Worm (Caenorhabditis elegans) whole organism, L1 larva: Measurements from ENCODE around the gene irld-49.

Experiments
- C34B4.2 ChIP-seq: sonication (generic microtip); optimal IDR thresholded peaks from 2 replicates; lab custom pipeline; 2017; ENCODE audit warnings: mild to moderate bottlenecking, missing genetic modification characterization, missing compliant biosample characterization
- ama-1 ChIP-seq: fragments of 150-350 bp; optimal IDR thresholded peaks from 2 replicates; lab custom pipeline; 2014
- ceh-63 ChIP-seq: fragments of 200-800 bp; sonication (Bioruptor generic); optimal IDR thresholded peaks from 2 replicates; lab custom pipeline; 2018; ENCODE audit warnings: mild to moderate bottlenecking, missing genetic modification characterization, missing compliant biosample characterization
- ceh-88 ChIP-seq: fragments of 200-800 bp; sonication (Bioruptor generic); IDR thresholded peaks from 2 replicates; pipeline ENCODE4 v1.3.6; 2022; ENCODE audit warnings: missing genetic modification characterization, missing compliant biosample characterization
- ces-1 ChIP-seq: fragments of 150-350 bp; optimal IDR thresholded peaks from 2 replicates; lab custom pipeline; 2014; ENCODE audit warnings: missing biosample characterization, missing genetic modification reagents, missing genetic modification characterization
- efl-1 ChIP-seq, 4 experiments: fragments of 150-350 bp; optimal IDR thresholded peaks in 3 of 4; peaks in 1 of 4; 1 replicate in 1 of 4; 2 replicates in 3 of 4; lab custom pipeline; 2014; ENCODE audit warnings: missing biosample characterization in 2 of 4, missing genetic modification characterization in 2 of 4, missing genetic modification reagents in 2 of 4
- efl-3 ChIP-seq: fragments of 200-800 bp; sonication (Bioruptor generic); optimal IDR thresholded peaks from 2 replicates; lab custom pipeline; 2018; ENCODE audit warnings: mild to moderate bottlenecking, missing genetic modification characterization, missing compliant biosample characterization
- egl-13 ChIP-seq: sonication (generic microtip); optimal IDR thresholded peaks from 2 replicates; lab custom pipeline; 2016; ENCODE audit warnings: missing genotype, missing genetic modification reagents, missing genetic modification characterization, missing compliant biosample characterization
- elt-3 ChIP-seq, 6 experiments: fragments of 150-350 bp in 1 of 6; sonication (generic microtip); optimal IDR thresholded peaks; 2 replicates each; lab custom pipeline; 2017 to 2018; ENCODE audit warnings: missing biosample characterization in 6 of 6, missing genetic modification characterization in 6 of 6, inconsistent platforms in 1 of 6
- fkh-4 ChIP-seq: sonication (generic microtip); optimal IDR thresholded peaks from 2 replicates; lab custom pipeline; 2016; ENCODE audit warnings: missing compliant biosample characterization, missing genetic modification characterization, borderline replicate concordance
- fkh-8 ChIP-seq: sonication (generic microtip); optimal IDR thresholded peaks from 2 replicates; lab custom pipeline; 2016; ENCODE audit warnings: mild to moderate bottlenecking, missing genetic modification characterization, missing compliant biosample characterization
- fos-1 ChIP-seq: fragments of 150-350 bp; optimal IDR thresholded peaks from 2 replicates; lab custom pipeline; 2014; ENCODE audit warnings: missing biosample characterization, missing genetic modification characterization
- hlh-17 ChIP-seq: fragments of 200-800 bp; sonication (Bioruptor generic); optimal IDR thresholded peaks from 2 replicates; lab custom pipeline; 2018; ENCODE audit warnings: missing genetic modification characterization, mild to moderate bottlenecking, missing compliant biosample characterization, moderate library complexity, borderline replicate concordance
- isw-1 ChIP-seq: fragments of 200-800 bp; sonication (Bioruptor generic); IDR thresholded peaks from 2 replicates; pipeline ENCODE4 v1.3.6; 2022; ENCODE audit warnings: missing genetic modification characterization, missing compliant biosample characterization
- lin-13 ChIP-seq: fragments of 150-350 bp; optimal IDR thresholded peaks from 2 replicates; lab custom pipeline; 2014; ENCODE audit warnings: missing biosample characterization, missing genetic modification reagents, missing genetic modification characterization
- lin-39 ChIP-seq: fragments of 150-350 bp; optimal IDR thresholded peaks from 2 replicates; lab custom pipeline; 2014; ENCODE audit warnings: missing biosample characterization, missing genetic modification reagents, missing genetic modification characterization
- lir-3 ChIP-seq: sonication (generic microtip); optimal IDR thresholded peaks from 2 replicates; lab custom pipeline; 2016; ENCODE audit warnings: mild to moderate bottlenecking, missing genetic modification characterization, moderate library complexity, missing compliant biosample characterization; ENCODE audit not compliant: poor library complexity
- lsy-2 ChIP-seq, 2 experiments: fragments of 150-350 bp; optimal IDR thresholded peaks; 2 replicates each; lab custom pipeline; 2014; ENCODE audit warnings: missing biosample characterization in 2 of 2, missing genetic modification characterization in 2 of 2
- nhr-11 ChIP-seq: fragments of 150-350 bp; optimal IDR thresholded peaks from 2 replicates; lab custom pipeline; 2014; ENCODE audit warnings: missing biosample characterization, missing genetic modification characterization
- nhr-19 ChIP-seq: fragments of 200-800 bp; sonication (Bioruptor generic); conservative IDR thresholded peaks from 2 replicates; pipeline ENCODE4 v1.3.6; 2022; ENCODE audit warnings: missing genetic modification characterization, missing compliant biosample characterization
- nhr-28 ChIP-seq: fragments of 150-350 bp; optimal IDR thresholded peaks from 2 replicates; lab custom pipeline; 2014; ENCODE audit warnings: missing biosample characterization, missing genetic modification characterization
- nhr-47 ChIP-seq: sonication (generic microtip); optimal IDR thresholded peaks from 2 replicates; lab custom pipeline; 2016; ENCODE audit warnings: mild to moderate bottlenecking, missing genetic modification characterization, moderate library complexity, missing compliant biosample characterization
- nhr-71 ChIP-seq: sonication (generic microtip); optimal IDR thresholded peaks from 2 replicates; lab custom pipeline; 2016; ENCODE audit warnings: mild to moderate bottlenecking, missing genetic modification characterization, moderate library complexity, missing compliant biosample characterization
- nhr-84 ChIP-seq: sonication (generic microtip); optimal IDR thresholded peaks from 2 replicates; lab custom pipeline; 2017; ENCODE audit warnings: missing biosample characterization, missing genetic modification characterization
- rnt-1 ChIP-seq: sonication (generic microtip); optimal IDR thresholded peaks from 2 replicates; lab custom pipeline; 2016; ENCODE audit warnings: mild to moderate bottlenecking, missing genetic modification characterization, moderate library complexity, missing compliant biosample characterization
- skn-1 ChIP-seq: fragments of 150-350 bp; optimal IDR thresholded peaks from 2 replicates; lab custom pipeline; 2014; ENCODE audit warnings: missing biosample characterization, missing genetic modification characterization
- snpc-4 ChIP-seq: fragments of 150-350 bp; optimal IDR thresholded peaks from 2 replicates; lab custom pipeline; 2014; ENCODE audit warnings: missing biosample characterization, missing genetic modification characterization
- swsn-7 ChIP-seq: sonication (generic microtip); optimal IDR thresholded peaks from 2 replicates; lab custom pipeline; 2016; ENCODE audit warnings: missing genetic modification characterization, missing compliant biosample characterization
- tlp-1 ChIP-seq: fragments of 150-350 bp; optimal IDR thresholded peaks from 2 replicates; lab custom pipeline; 2014; ENCODE audit warnings: missing biosample characterization, missing genetic modification characterization
- unc-86 ChIP-seq: sonication (generic microtip); optimal IDR thresholded peaks from 2 replicates; lab custom pipeline; 2016; ENCODE audit warnings: missing genetic modification characterization, missing compliant biosample characterization
- vab-15 ChIP-seq: sonication (generic microtip); optimal IDR thresholded peaks from 2 replicates; lab custom pipeline; 2017; ENCODE audit warnings: missing genotype, mild to moderate bottlenecking, missing genetic modification characterization, missing compliant biosample characterization
- zag-1 ChIP-seq: fragments of 150-350 bp; optimal IDR thresholded peaks from 2 replicates; lab custom pipeline; 2014; ENCODE audit warnings: missing biosample characterization, missing genetic modification characterization
- zip-4 ChIP-seq: fragments of 200-800 bp; sonication (Bioruptor generic); optimal IDR thresholded peaks from 2 replicates; lab custom pipeline; 2018; ENCODE audit warnings: mild to moderate bottlenecking, missing genetic modification characterization, moderate library complexity, missing compliant biosample characterization

Gene irld-49

ce11 chrII:2931564-2931963 is 12.4 kb upstream of the irld-49 start:
- no peak for TF ChIP-seq efl-1 (optimal IDR thresholded peaks at IDR 0.05; lab: Kevin White, UChicago)
- TF ChIP-seq efl-1 (GFP tag; optimal IDR thresholded peaks at IDR 0.05 in 1 of 2; lab: Kevin White, UChicago): peak in 1 of 2 experiments; percentile 65
- no peak for TF ChIP-seq unc-86 (tag; lab: Kevin White, UChicago)
- TF ChIP-seq, all 84 proteins: peak for 1

- no peak for TF ChIP-seq nhr-28 (tag; lab: Kevin White, UChicago)
- no peak for TF ChIP-seq nhr-19 (GFP tag; lab: Robert Waterston, UW)
Measured at ce11 chrII:2934354-2934753, 9.6 kb upstream of the irld-49 start, which contains the start of gene irld-67. irld-67 (minus strand) TSS chrII:2934454.

ce11 chrII:2937852-2938251 is 6.1 kb upstream of the irld-49 start, which contains the start of gene irld-65:
irld-65 (minus strand) TSS chrII:2937952.
- no peak for TF ChIP-seq efl-1 (optimal IDR thresholded peaks at IDR 0.05; lab: Kevin White, UChicago)
- no peak for TF ChIP-seq efl-1 (GFP tag; optimal IDR thresholded peaks at IDR 0.05 in 1 of 2; lab: Kevin White, UChicago)
- TF ChIP-seq zip-4: no peak
- no peak for TF ChIP-seq lir-3 (tag; lab: Kevin White, UChicago)
- TF ChIP-seq ceh-63 (GFP tag; lab: Kevin White, UChicago): no peak
- no peak for TF ChIP-seq lsy-2 (tag; optimal IDR thresholded peaks at IDR 0.05; lab: Kevin White, UChicago)
- TF ChIP-seq nhr-84 (tag; lab: Kevin White, UChicago): no peak
- TF ChIP-seq fkh-4 (tag; lab: Kevin White, UChicago): no peak
- TF ChIP-seq egl-13 (tag; lab: Kevin White, UChicago): no peak
- TF ChIP-seq snpc-4 (tag; lab: Kevin White, UChicago): no peak
- TF ChIP-seq zag-1: no peak
- TF ChIP-seq ceh-88: no peak
- no peak for TF ChIP-seq fos-1 (tag; lab: Kevin White, UChicago)
- no peak for TF ChIP-seq vab-15 (tag; lab: Kevin White, UChicago)

- TF ChIP-seq isw-1 (GFP tag; lab: Robert Waterston, UW) (no peak), fkh-8 (no peak), nhr-47 (tag; lab: Kevin White, UChicago) (no peak), rnt-1 (no peak)
Measured at ce11 chrII:2939681-2940080, 4.3 kb upstream of the irld-49 start.

- TF ChIP-seq efl-3 (no peak), ces-1 (GFP tag; lab: Kevin White, UChicago) (no peak), hlh-17 (no peak), skn-1 (tag; lab: Kevin White, UChicago) (no peak), nhr-11 (tag; lab: Kevin White, UChicago) (no peak), ama-1 (lab: Kevin White, UChicago) (no peak), lir-3 (tag; lab: Kevin White, UChicago) (no peak), nhr-71 (no peak), fos-1 (tag; lab: Kevin White, UChicago) (no peak), C34B4.2 (no peak), swsn-7 (tag; lab: Kevin White, UChicago) (no peak), tlp-1 (no peak), lin-39 (tag; lab: Kevin White, UChicago) (no peak)
Measured at ce11 chrII:2940747-2941146, 3.2 kb upstream of the irld-49 start, which contains the start of gene irld-66. irld-66 (minus strand) TSS chrII:2940847.

- TF ChIP-seq lin-13 (GFP tag; lab: Kevin White, UChicago): no peak
- TF ChIP-seq nhr-28 (tag; lab: Kevin White, UChicago): no peak
- no peak for TF ChIP-seq ces-1 (GFP tag; lab: Kevin White, UChicago)
- no peak for TF ChIP-seq elt-3 (tag; optimal IDR thresholded peaks at IDR 0.05; lab: Kevin White, UChicago)
Measured at ce11 chrII:2946438-2946837, 2.5 kb downstream of the irld-49 start, which contains the start of gene srw-79. srw-79 (plus strand) TSS chrII:2946738.
